Fruit fly (Drosophila melanogaster) whole organism: Measurements from ENCODE around the gene a5.

Experiments used
- CG8478 ChIP-seq: fragments of >200 bp; optimal IDR thresholded peaks from 2 replicates; lab custom pipeline; 2018; ENCODE audit warnings: inconsistent platforms
- Dll ChIP-seq: fragments of >200 bp; optimal IDR thresholded peaks from 2 replicates; lab custom pipeline; 2017
- EcR ChIP-seq, 2 experiments: fragments of >200 bp; optimal IDR thresholded peaks; 2 replicates each; lab custom pipeline; 2017; ENCODE audit warnings: missing biosample characterization in 2 of 2, missing genetic modification characterization in 2 of 2, missing genetic modification reagents in 2 of 2
- pan ChIP-seq: fragments of >200 bp; optimal IDR thresholded peaks from 2 replicates; lab custom pipeline; 2017
- psq ChIP-seq: fragments of >200 bp; optimal IDR thresholded peaks from 2 replicates; lab custom pipeline; 2017
- usp ChIP-seq: fragments of >200 bp; optimal IDR thresholded peaks from 2 replicates; lab custom pipeline; 2017; ENCODE audit warnings: missing biosample characterization, missing genetic modification characterization, mixed read lengths

a5 gene

dm6 chr2L:1328861-1329260 is at the start of gene a5:
Gene a5, plus strand, starts transcription at chr2L:1329161.
- TF ChIP-seq psq (lab: Kevin White, UChicago) (no peak), Dll (no peak)

dm6 chr2L:1312321-1312720 is 16.6 kb upstream of the a5 start:
- TF ChIP-seq Dll (no peak), psq (lab: Kevin White, UChicago) (no peak), usp (no peak), EcR (GFP tag; optimal IDR thresholded peaks at IDR 0.05; lab: Kevin White, UChicago) (no peak), pan (lab: Kevin White, UChicago) (no peak), CG8478 (lab: Kevin White, UChicago) (no peak)

- TF ChIP-seq psq (lab: Kevin White, UChicago) (no peak), EcR (GFP tag; optimal IDR thresholded peaks at IDR 0.05; lab: Kevin White, UChicago) (no peak), usp (no peak), pan (lab: Kevin White, UChicago) (no peak), CG8478 (lab: Kevin White, UChicago) (no peak), Dll (no peak)
These were observed 13.7 kb upstream of the a5 start for dm6 chr2L:1315283-1315682.

dm6 chr2L:1316422-1316821 is 12.5 kb upstream of the a5 start:
- TF ChIP-seq CG8478 (lab: Kevin White, UChicago) = no peak
- TF ChIP-seq psq (lab: Kevin White, UChicago) = no peak
- TF ChIP-seq EcR (GFP tag; optimal IDR thresholded peaks at IDR 0.05; lab: Kevin White, UChicago) = no peak
- TF ChIP-seq pan (lab: Kevin White, UChicago) = no peak
- TF ChIP-seq usp = no peak
- TF ChIP-seq Dll = no peak

- TF ChIP-seq pan (lab: Kevin White, UChicago) = no peak
- TF ChIP-seq Dll = no peak
- TF ChIP-seq usp = no peak
- TF ChIP-seq CG8478 (lab: Kevin White, UChicago) = no peak
- no peak for TF ChIP-seq psq (lab: Kevin White, UChicago)
- TF ChIP-seq EcR (GFP tag; optimal IDR thresholded peaks at IDR 0.05; lab: Kevin White, UChicago) = no peak
These were observed 4.9 kb downstream of the a5 start, which contains the start of gene CG5440 for dm6 chr2L:1333828-1334227. Gene CG5440, plus strand, starts transcription at chr2L:1334128.

- TF ChIP-seq psq (lab: Kevin White, UChicago) (no peak), usp (no peak), Dll (no peak), CG8478 (lab: Kevin White, UChicago) (no peak), EcR (GFP tag; optimal IDR thresholded peaks at IDR 0.05; lab: Kevin White, UChicago) (no peak), pan (lab: Kevin White, UChicago) (no peak)
These were observed 13.0 kb downstream of the a5 start, which contains the start of gene CG33923 for dm6 chr2L:1341995-1342394. Gene CG33923, minus strand, starts transcription at chr2L:1342095.

dm6 chr2L:1344071-1344470 is 15.1 kb downstream of the a5 start, which contains the start of the genes CG33922 and Cdlc2:
Gene CG33922, minus strand, starts transcription at chr2L:1344171.
Gene Cdlc2, plus strand, starts transcription at chr2L:1344400.
- TF ChIP-seq pan (lab: Kevin White, UChicago) = no peak
- no peak for TF ChIP-seq psq (lab: Kevin White, UChicago)
- no peak for TF ChIP-seq Dll
- no peak for TF ChIP-seq usp
- TF ChIP-seq CG8478 (lab: Kevin White, UChicago) = no peak
- TF ChIP-seq EcR (GFP tag; optimal IDR thresholded peaks at IDR 0.05; lab: Kevin White, UChicago) = no peak

dm6 chr2L:1346034-1346433 is 17.1 kb downstream of the a5 start:
- TF ChIP-seq pan (lab: Kevin White, UChicago) (no peak), CG8478 (lab: Kevin White, UChicago) (no peak), Dll (no peak), psq (lab: Kevin White, UChicago) (no peak), usp (no peak), EcR (GFP tag; optimal IDR thresholded peaks at IDR 0.05; lab: Kevin White, UChicago) (no peak)

- TF ChIP-seq pan (lab: Kevin White, UChicago) (no peak), EcR (GFP tag; optimal IDR thresholded peaks at IDR 0.05; lab: Kevin White, UChicago) (no peak), Dll (no peak), usp (no peak), psq (lab: Kevin White, UChicago) (no peak), CG8478 (lab: Kevin White, UChicago) (no peak)
These were observed 23.8 kb downstream of the a5 start, which contains the start of gene CG5556 for dm6 chr2L:1352768-1353167. Gene CG5556, minus strand, starts transcription at chr2L:1352868.

dm6 chr2L:1354009-1354408 is 25.0 kb downstream of the a5 start, which contains the start of gene CG5561:
Gene CG5561, minus strand, starts transcription at chr2L:1354109.
- TF ChIP-seq usp (no peak), psq (lab: Kevin White, UChicago) (no peak), pan (lab: Kevin White, UChicago) (no peak), EcR (GFP tag; optimal IDR thresholded peaks at IDR 0.05; lab: Kevin White, UChicago) (no peak), CG8478 (lab: Kevin White, UChicago) (no peak), Dll (no peak)

dm6 chr2L:1354819-1355218 is 25.9 kb downstream of the a5 start, which contains the start of gene CG31924:
Gene CG31924, minus strand, starts transcription at chr2L:1354919.
- TF ChIP-seq EcR (GFP tag; optimal IDR thresholded peaks at IDR 0.05; lab: Kevin White, UChicago) (no peak), usp (no peak), Dll (no peak), CG8478 (lab: Kevin White, UChicago) (no peak), psq (lab: Kevin White, UChicago) (no peak), pan (lab: Kevin White, UChicago) (no peak)

- TF ChIP-seq pan (lab: Kevin White, UChicago) = no peak
- TF ChIP-seq CG8478 (lab: Kevin White, UChicago) = no peak
- TF ChIP-seq usp = no peak
- TF ChIP-seq Dll = no peak
These were observed 26.9 kb downstream of the a5 start, which contains the start of gene CG5565 for dm6 chr2L:1355824-1356223. Gene CG5565, minus strand, starts transcription at chr2L:1355924.

dm6 chr2L:1359690-1360089 is 30.7 kb downstream of the a5 start, which contains the start of gene CG31659:
Gene CG31659, minus strand, starts transcription at chr2L:1359790.
- TF ChIP-seq Dll (no peak), EcR (GFP tag; optimal IDR thresholded peaks at IDR 0.05; lab: Kevin White, UChicago) (no peak), usp (no peak), psq (lab: Kevin White, UChicago) (no peak), CG8478 (lab: Kevin White, UChicago) (no peak), pan (lab: Kevin White, UChicago) (no peak)
